Worm (Caenorhabditis elegans) whole organism, early embryonic: ENCODE data around the gene C35A5.6.

ENCODE experiments used
- B0310.2 ChIP-seq: sonication (generic microtip); optimal IDR thresholded peaks from 2 replicates; lab custom pipeline; 2016; ENCODE audit warnings: mild to moderate bottlenecking, missing genetic modification characterization, missing compliant biosample characterization
- F13C5.2 ChIP-seq: sonication (generic microtip); optimal IDR thresholded peaks from 2 replicates; lab custom pipeline; 2017; ENCODE audit warnings: mild to moderate bottlenecking, missing genetic modification characterization, inconsistent platforms, missing compliant biosample characterization
- aly-1 ChIP-seq: sonication (generic microtip); optimal IDR thresholded peaks from 2 replicates; lab custom pipeline; 2016; ENCODE audit warnings: missing genetic modification characterization, missing compliant biosample characterization
- ama-1 ChIP-seq: fragments of 150-350 bp; optimal IDR thresholded peaks from 2 replicates; lab custom pipeline; 2014
- ceh-13 ChIP-seq: fragments of 200-800 bp; sonication (Bioruptor generic); optimal IDR thresholded peaks from 2 replicates; lab custom pipeline; 2018; ENCODE audit warnings: mild to moderate bottlenecking, missing genetic modification characterization, missing compliant biosample characterization
- ceh-36 ChIP-seq: sonication (generic microtip); optimal IDR thresholded peaks from 2 replicates; lab custom pipeline; 2016; ENCODE audit warnings: missing genetic modification characterization, inconsistent platforms, missing compliant biosample characterization
- ets-7 ChIP-seq: sonication (generic microtip); optimal IDR thresholded peaks from 2 replicates; lab custom pipeline; 2016; ENCODE audit warnings: missing genotype, missing genetic modification characterization, missing compliant biosample characterization
- flt-1 ChIP-seq: fragments of 200-800 bp; sonication (Bioruptor generic); IDR thresholded peaks from 2 replicates; pipeline ENCODE4 v1.3.6; 2022; ENCODE audit warnings: missing genetic modification characterization, missing compliant biosample characterization
- hmbx-1 ChIP-seq: sonication (generic microtip); optimal IDR thresholded peaks from 2 replicates; lab custom pipeline; 2016; ENCODE audit warnings: mild to moderate bottlenecking, missing genetic modification characterization, missing compliant biosample characterization
- hmg-4 ChIP-seq: fragments of 200-800 bp; sonication (Bioruptor generic); optimal IDR thresholded peaks from 2 replicates; lab custom pipeline; 2018; ENCODE audit warnings: mild to moderate bottlenecking, missing genetic modification characterization, missing compliant biosample characterization
- hnd-1 ChIP-seq: sonication (generic microtip); optimal IDR thresholded peaks from 2 replicates; lab custom pipeline; 2016; ENCODE audit warnings: missing genetic modification characterization, missing compliant biosample characterization
- pes-1 ChIP-seq: fragments of 200-800 bp; sonication (Bioruptor generic); IDR thresholded peaks from 2 replicates; pipeline ENCODE4 v1.3.6; 2022; ENCODE audit warnings: missing genetic modification reagents, missing genetic modification characterization, missing compliant biosample characterization
- scrt-1 ChIP-seq: fragments of 200-800 bp; sonication (Bioruptor generic); IDR thresholded peaks from 2 replicates; pipeline ENCODE4 v1.3.6; 2022; ENCODE audit warnings: missing genetic modification characterization, missing compliant biosample characterization
- sea-1 ChIP-seq: fragments of 200-800 bp; sonication (Bioruptor generic); conservative IDR thresholded peaks from 2 replicates; pipeline ENCODE4 v1.3.6; 2022; ENCODE audit warnings: missing genetic modification characterization, missing compliant biosample characterization
- tbx-11 ChIP-seq: fragments of 200-800 bp; sonication (Bioruptor generic); IDR thresholded peaks from 2 replicates; pipeline ENCODE4 v1.3.6; 2022; ENCODE audit warnings: missing genetic modification characterization, missing compliant biosample characterization
- tbx-37 ChIP-seq: fragments of 200-800 bp; sonication (Bioruptor generic); conservative IDR thresholded peaks from 2 replicates; pipeline ENCODE4 v1.3.6; 2022; ENCODE audit warnings: missing genetic modification reagents, missing genetic modification characterization, missing compliant biosample characterization
- tra-4 ChIP-seq: sonication (generic microtip); optimal IDR thresholded peaks from 2 replicates; lab custom pipeline; 2017; ENCODE audit warnings: missing genetic modification characterization, missing compliant biosample characterization

The C35A5.6 gene

DNA sequence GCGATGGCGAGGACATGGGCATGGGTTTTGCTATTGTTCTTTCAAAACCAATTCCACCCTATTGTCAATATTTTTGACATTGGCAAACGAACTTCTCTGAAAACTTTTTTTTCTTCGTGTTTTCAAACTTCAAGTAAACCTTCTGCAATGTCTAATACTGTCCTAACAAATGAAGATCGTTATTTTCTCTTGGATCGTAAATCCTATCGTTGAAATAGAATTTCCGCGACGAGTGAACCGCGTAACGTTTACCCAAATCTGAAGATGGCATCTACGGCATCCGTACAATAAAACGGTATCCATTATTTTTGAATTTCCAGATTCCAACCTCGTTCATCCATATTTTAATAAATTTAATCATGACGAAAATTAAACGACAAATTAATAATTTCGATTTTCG lies 3.4 kb upstream of the C35A5.6 start, which contains the start of gene C35A5.5:
TSS of gene C35A5.5 (plus strand) at position 301 of the 400 bp plus-strand sequence.
- TF ChIP-seq tbx-37 (GFP tag; lab: Robert Waterston, UW) (no peak), hnd-1 (tag; lab: Kevin White, UChicago) (no peak), ceh-36 (tag; lab: Kevin White, UChicago) (no peak), tbx-11 (GFP tag; lab: Robert Waterston, UW) (no peak), sea-1 (no peak), ceh-13 (no peak), ets-7 (no peak), scrt-1 (GFP tag; lab: Robert Waterston, UW) (no peak), aly-1 (tag; lab: Kevin White, UChicago) (no peak), B0310.2 (tag; lab: Kevin White, UChicago) (no peak), hmbx-1 (tag; lab: Kevin White, UChicago) (no peak), ama-1 (lab: Kevin White, UChicago) (no peak), flt-1 (GFP tag; lab: Robert Waterston, UW) (no peak), tra-4 (tag; lab: Kevin White, UChicago) (no peak), pes-1 (no peak)

DNA sequence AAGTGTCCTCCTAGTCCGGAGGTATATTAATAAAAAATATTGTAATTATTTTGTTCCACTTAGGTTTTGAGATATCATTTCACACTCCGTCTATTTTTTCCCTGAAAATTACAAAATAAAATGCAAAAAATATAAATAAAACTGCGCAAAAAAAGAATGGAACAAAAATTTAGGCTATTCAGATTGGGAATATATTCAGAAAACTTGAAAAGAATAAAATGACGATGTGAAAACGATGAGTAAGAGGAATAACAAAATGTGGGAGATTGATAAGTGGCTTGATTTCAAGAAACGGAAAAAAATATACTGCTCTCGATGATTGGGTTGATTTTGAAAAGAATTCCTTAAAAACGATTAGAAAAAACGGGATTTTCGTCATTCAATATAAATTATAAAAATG lies 5.3 kb downstream of the C35A5.6 start, which contains the start of gene dmsr-8:
TSS of gene dmsr-8 (minus strand) at position 101 of the 400 bp plus-strand sequence.
- no peak for TF ChIP-seq flt-1 (GFP tag; lab: Robert Waterston, UW)
- TF ChIP-seq pes-1: no peak
- no peak for TF ChIP-seq aly-1 (tag; lab: Kevin White, UChicago)
- TF ChIP-seq tra-4 (tag; lab: Kevin White, UChicago): no peak
- no peak for TF ChIP-seq ama-1 (lab: Kevin White, UChicago)
- TF ChIP-seq ceh-13: no peak
- TF ChIP-seq tbx-37 (GFP tag; lab: Robert Waterston, UW): no peak
- TF ChIP-seq hmg-4 (GFP tag; lab: Kevin White, UChicago): no peak
- TF ChIP-seq sea-1: no peak
- no peak for TF ChIP-seq scrt-1 (GFP tag; lab: Robert Waterston, UW)
- no peak for TF ChIP-seq hnd-1 (tag; lab: Kevin White, UChicago)
- no peak for TF ChIP-seq hmbx-1 (tag; lab: Kevin White, UChicago)
- no peak for TF ChIP-seq ets-7
- no peak for TF ChIP-seq ceh-36 (tag; lab: Kevin White, UChicago)
- TF ChIP-seq F13C5.2: no peak
- no peak for TF ChIP-seq tbx-11 (GFP tag; lab: Robert Waterston, UW)
- TF ChIP-seq B0310.2 (tag; lab: Kevin White, UChicago): no peak

DNA sequence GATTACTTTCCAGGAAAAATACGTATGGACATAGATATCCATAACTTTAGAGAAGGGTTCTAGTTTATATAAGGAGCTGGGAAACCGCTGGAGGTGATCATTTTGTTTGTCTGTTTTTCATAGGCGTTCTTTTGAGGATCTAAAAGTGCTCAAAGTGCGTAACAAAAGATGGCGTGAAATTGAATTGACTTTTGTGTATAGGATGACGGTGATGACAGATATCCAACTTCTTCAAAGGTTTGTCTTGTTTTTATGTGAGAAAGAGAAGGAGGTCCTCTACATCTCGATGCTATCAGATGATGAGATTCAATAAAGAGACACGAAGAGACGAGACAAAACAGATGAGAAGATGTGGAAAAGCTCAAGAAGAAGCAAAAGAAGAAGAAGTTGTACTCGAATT lies 7.8 kb downstream of the C35A5.6 start:
- TF ChIP-seq F13C5.2: no peak
- TF ChIP-seq tra-4 (tag; lab: Kevin White, UChicago): no peak
- TF ChIP-seq ceh-13: no peak
- TF ChIP-seq hmg-4 (GFP tag; lab: Kevin White, UChicago): no peak
- no peak for TF ChIP-seq ceh-36 (tag; lab: Kevin White, UChicago)
- no peak for TF ChIP-seq sea-1
- no peak for TF ChIP-seq B0310.2 (tag; lab: Kevin White, UChicago)
- no peak for TF ChIP-seq flt-1 (GFP tag; lab: Robert Waterston, UW)
- no peak for TF ChIP-seq pes-1
- no peak for TF ChIP-seq ama-1 (lab: Kevin White, UChicago)
- no peak for TF ChIP-seq hnd-1 (tag; lab: Kevin White, UChicago)
- TF ChIP-seq tbx-37 (GFP tag; lab: Robert Waterston, UW): no peak
- TF ChIP-seq ets-7: no peak
- no peak for TF ChIP-seq scrt-1 (GFP tag; lab: Robert Waterston, UW)
- no peak for TF ChIP-seq hmbx-1 (tag; lab: Kevin White, UChicago)
- TF ChIP-seq tbx-11 (GFP tag; lab: Robert Waterston, UW): no peak
- TF ChIP-seq aly-1 (tag; lab: Kevin White, UChicago): no peak

DNA sequence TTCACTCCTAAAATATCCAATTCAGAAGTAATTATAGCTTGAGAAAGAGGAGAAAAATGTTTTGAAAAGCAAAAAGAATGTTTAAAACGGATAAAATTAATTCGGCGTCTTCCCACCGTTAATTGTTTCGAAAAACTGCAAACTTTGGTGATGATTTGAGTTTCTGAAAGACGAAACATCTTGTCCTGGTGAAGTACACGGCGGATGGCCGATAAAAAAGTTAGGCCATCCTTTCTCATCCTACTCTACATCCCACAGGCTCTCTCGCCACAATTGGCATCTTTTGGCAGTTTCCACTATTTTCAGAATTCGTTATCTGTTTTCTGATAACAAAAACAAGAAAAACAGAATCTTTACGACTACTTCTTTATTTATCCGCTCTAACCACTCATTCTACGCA lies 17.0 kb downstream of the C35A5.6 start, which contains the start of the genes C35A5.8 and hda-11:
TSS of gene C35A5.8 (minus strand) at position 7 of the 400 bp plus-strand sequence.
TSS of gene hda-11 (plus strand) at position 283 of the 400 bp plus-strand sequence.
- no peak for TF ChIP-seq tra-4 (tag; lab: Kevin White, UChicago)
- no peak for TF ChIP-seq flt-1 (GFP tag; lab: Robert Waterston, UW)
- no peak for TF ChIP-seq tbx-11 (GFP tag; lab: Robert Waterston, UW)
- TF ChIP-seq sea-1: no peak
- peak; percentile 72 for TF ChIP-seq tbx-37 (GFP tag; lab: Robert Waterston, UW)

DNA sequence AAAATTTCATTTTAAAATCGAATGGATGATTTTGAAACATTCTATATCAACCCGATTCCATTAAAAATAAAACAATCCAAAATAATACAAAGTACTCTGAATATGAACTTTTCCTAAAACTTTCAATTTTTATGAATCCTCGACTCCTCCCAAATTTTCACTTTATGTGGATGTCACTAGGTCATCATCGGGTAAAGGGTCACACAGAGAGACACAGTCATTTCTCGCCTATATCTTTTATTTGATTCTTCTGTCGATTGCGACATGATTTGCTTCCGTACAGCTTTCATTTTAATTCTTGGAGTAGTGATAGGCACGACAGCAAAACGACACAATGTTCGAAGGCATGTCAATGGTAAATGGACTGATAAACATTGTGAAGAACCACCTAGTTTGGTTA lies 19.6 kb downstream of the C35A5.6 start, which contains the start of gene F25D1.3:
TSS of gene F25D1.3 (plus strand) at position 225 of the 400 bp plus-strand sequence.
- TF ChIP-seq F13C5.2 (no peak), hmbx-1 (tag; lab: Kevin White, UChicago) (no peak), hnd-1 (tag; lab: Kevin White, UChicago) (no peak), hmg-4 (GFP tag; lab: Kevin White, UChicago) (no peak), ama-1 (lab: Kevin White, UChicago) (no peak), B0310.2 (tag; lab: Kevin White, UChicago) (no peak), ets-7 (no peak), tbx-11 (GFP tag; lab: Robert Waterston, UW) (no peak)

- no peak for TF ChIP-seq sea-1
- no peak for TF ChIP-seq ama-1 (lab: Kevin White, UChicago)
- no peak for TF ChIP-seq tbx-37 (GFP tag; lab: Robert Waterston, UW)
- no peak for TF ChIP-seq ets-7
- TF ChIP-seq pes-1: no peak
- TF ChIP-seq ceh-13: no peak
- no peak for TF ChIP-seq tra-4 (tag; lab: Kevin White, UChicago)
- no peak for TF ChIP-seq flt-1 (GFP tag; lab: Robert Waterston, UW)
- no peak for TF ChIP-seq hmg-4 (GFP tag; lab: Kevin White, UChicago)
- TF ChIP-seq hnd-1 (tag; lab: Kevin White, UChicago): no peak
- TF ChIP-seq hmbx-1 (tag; lab: Kevin White, UChicago): no peak
- TF ChIP-seq aly-1 (tag; lab: Kevin White, UChicago): no peak
- no peak for TF ChIP-seq ceh-36 (tag; lab: Kevin White, UChicago)
- TF ChIP-seq tbx-11 (GFP tag; lab: Robert Waterston, UW): no peak
- TF ChIP-seq F13C5.2: no peak
- no peak for TF ChIP-seq scrt-1 (GFP tag; lab: Robert Waterston, UW)
- TF ChIP-seq B0310.2 (tag; lab: Kevin White, UChicago): no peak
Observed at ce11 chrV:10529600-10529999, 20.7 kb downstream of the C35A5.6 start.

DNA sequence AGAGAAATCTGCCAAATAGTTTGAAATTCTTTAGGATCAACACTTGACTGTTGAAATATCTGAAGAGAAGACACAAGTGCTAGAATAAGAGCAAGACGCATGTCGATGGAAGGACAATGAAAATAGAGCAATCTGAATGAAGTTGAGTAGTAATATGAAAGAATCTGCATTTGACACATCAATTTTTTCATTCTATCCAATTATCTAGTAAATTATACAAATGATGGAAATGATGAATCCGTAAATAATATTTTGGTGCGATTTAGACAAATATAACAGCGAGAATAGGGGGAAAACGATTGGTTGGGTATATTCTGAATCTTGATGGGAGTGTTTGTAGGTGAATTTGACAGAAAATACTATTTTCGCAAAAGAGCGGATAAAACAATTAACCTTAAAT lies 23.8 kb downstream of the C35A5.6 start, which contains the start of gene txt-10:
TSS of gene txt-10 (minus strand) at position 101 of the 400 bp plus-strand sequence.
- no peak for TF ChIP-seq B0310.2 (tag; lab: Kevin White, UChicago)
- TF ChIP-seq flt-1 (GFP tag; lab: Robert Waterston, UW): no peak
- TF ChIP-seq pes-1: no peak
